Worm (Caenorhabditis elegans) whole organism, young adult: Measurements from ENCODE around the gene F19H8.2.

Experiments
- K12H6.12 ChIP-seq: fragments of 200-800 bp; sonication (Bioruptor generic); optimal IDR thresholded peaks from 2 replicates; lab custom pipeline; 2018; ENCODE audit warnings: mild to moderate bottlenecking, missing genetic modification characterization, missing compliant biosample characterization
- aptf-2 ChIP-seq: fragments of 200-800 bp; sonication (Bioruptor generic); conservative IDR thresholded peaks from 2 replicates; pipeline ENCODE4 v1.3.6; 2022; ENCODE audit warnings: missing genetic modification reagents, missing genetic modification characterization, missing compliant biosample characterization
- aptf-3 ChIP-seq: fragments of 200-800 bp; sonication (Bioruptor generic); IDR thresholded peaks from 2 replicates; pipeline ENCODE4 v1.3.6; 2022; ENCODE audit warnings: missing genetic modification characterization, missing compliant biosample characterization
- ceh-79 ChIP-seq: sonication (generic microtip); optimal IDR thresholded peaks from 2 replicates; lab custom pipeline; 2017; ENCODE audit warnings: mild to moderate bottlenecking, missing genetic modification characterization, missing compliant biosample characterization
- him-1 ChIP-seq: sonication (generic microtip); optimal IDR thresholded peaks from 2 replicates; lab custom pipeline; 2016; ENCODE audit warnings: missing genotype, missing genetic modification reagents, missing genetic modification characterization, missing compliant biosample characterization
- mcd-1 ChIP-seq: fragments of 200-800 bp; sonication (Bioruptor generic); IDR thresholded peaks from 2 replicates; pipeline ENCODE4 v1.3.6; 2022; ENCODE audit warnings: missing genetic modification reagents, missing genetic modification characterization, missing compliant biosample characterization

ce11 chrII:14647550-14647949 is 41.9 kb upstream of the F19H8.2 start:
- TF ChIP-seq him-1 (tag; lab: Kevin White, UChicago) (no peak), K12H6.12 (tag; lab: Kevin White, UChicago) (no peak), ceh-79 (tag; lab: Kevin White, UChicago) (no peak), aptf-3 (GFP tag; lab: Robert Waterston, UW) (no peak), aptf-2 (no peak), mcd-1 (GFP tag; lab: Robert Waterston, UW) (no peak)
